Worm (Caenorhabditis elegans) whole organism, early embryonic: ENCODE results near the gene srt-34.

Experiments used
- aly-1 ChIP-seq: sonication (generic microtip); optimal IDR thresholded peaks from 2 replicates; lab custom pipeline; 2016; ENCODE audit warnings: missing genetic modification characterization, missing compliant biosample characterization
- ama-1 ChIP-seq: fragments of 150-350 bp; optimal IDR thresholded peaks from 2 replicates; lab custom pipeline; 2014
- ceh-13 ChIP-seq: fragments of 200-800 bp; sonication (Bioruptor generic); optimal IDR thresholded peaks from 2 replicates; lab custom pipeline; 2018; ENCODE audit warnings: mild to moderate bottlenecking, missing genetic modification characterization, missing compliant biosample characterization
- ets-7 ChIP-seq: sonication (generic microtip); optimal IDR thresholded peaks from 2 replicates; lab custom pipeline; 2016; ENCODE audit warnings: missing genotype, missing genetic modification characterization, missing compliant biosample characterization
- flt-1 ChIP-seq: fragments of 200-800 bp; sonication (Bioruptor generic); IDR thresholded peaks from 2 replicates; pipeline ENCODE4 v1.3.6; 2022; ENCODE audit warnings: missing genetic modification characterization, missing compliant biosample characterization
- hmbx-1 ChIP-seq: sonication (generic microtip); optimal IDR thresholded peaks from 2 replicates; lab custom pipeline; 2016; ENCODE audit warnings: mild to moderate bottlenecking, missing genetic modification characterization, missing compliant biosample characterization
- hnd-1 ChIP-seq: sonication (generic microtip); optimal IDR thresholded peaks from 2 replicates; lab custom pipeline; 2016; ENCODE audit warnings: missing genetic modification characterization, missing compliant biosample characterization
- scrt-1 ChIP-seq: fragments of 200-800 bp; sonication (Bioruptor generic); IDR thresholded peaks from 2 replicates; pipeline ENCODE4 v1.3.6; 2022; ENCODE audit warnings: missing genetic modification characterization, missing compliant biosample characterization
- tbx-11 ChIP-seq: fragments of 200-800 bp; sonication (Bioruptor generic); IDR thresholded peaks from 2 replicates; pipeline ENCODE4 v1.3.6; 2022; ENCODE audit warnings: missing genetic modification characterization, missing compliant biosample characterization

- TF ChIP-seq ceh-13 (GFP tag; lab: Kevin White, UChicago) (no peak), tbx-11 (GFP tag; lab: Robert Waterston, UW) (no peak; the same call in 1 of the 2 replicates), hnd-1 (tag; lab: Kevin White, UChicago) (no peak), ama-1 (lab: Kevin White, UChicago) (no peak), scrt-1 (GFP tag; lab: Robert Waterston, UW) (no peak), hmbx-1 (no peak), flt-1 (GFP tag; lab: Robert Waterston, UW) (no peak), ets-7 (no peak), aly-1 (tag; lab: Kevin White, UChicago) (no peak)
These were observed 10.3 kb downstream of the srt-34 start, which contains the start of gene ketn-1 for ce11 chrV:2807760-2808159.
